Worm (Caenorhabditis elegans) whole organism, L2 larva: ENCODE results near the gene che-2.

Source experiments
- ama-1 ChIP-seq: fragments of 150-350 bp; optimal IDR thresholded peaks from 2 replicates; lab custom pipeline; 2018; ENCODE audit warnings: inconsistent platforms
- nhr-237 ChIP-seq: fragments of 150-350 bp; optimal IDR thresholded peaks from 2 replicates; lab custom pipeline; 2014; ENCODE audit warnings: missing biosample characterization, missing genetic modification characterization
- skn-1 ChIP-seq: sonication (generic microtip); optimal IDR thresholded peaks from 2 replicates; lab custom pipeline; 2017; ENCODE audit warnings: missing biosample characterization, missing genetic modification characterization
- sma-3 ChIP-seq: sonication (generic microtip); optimal IDR thresholded peaks from 2 replicates; lab custom pipeline; 2016; ENCODE audit warnings: missing genetic modification reagents, missing genetic modification characterization, missing compliant biosample characterization
- snpc-4 ChIP-seq: fragments of 150-350 bp; optimal IDR thresholded peaks from 2 replicates; lab custom pipeline; 2014; ENCODE audit warnings: missing biosample characterization, missing genetic modification characterization
- unc-39 ChIP-seq: fragments of 150-350 bp; optimal IDR thresholded peaks from 2 replicates; lab custom pipeline; 2014; ENCODE audit warnings: missing biosample characterization, missing genetic modification characterization
- unc-62 ChIP-seq: fragments of 150-350 bp; optimal IDR thresholded peaks from 2 replicates; lab custom pipeline; 2014; ENCODE audit warnings: missing biosample characterization, missing genetic modification reagents, missing genetic modification characterization

DNA sequence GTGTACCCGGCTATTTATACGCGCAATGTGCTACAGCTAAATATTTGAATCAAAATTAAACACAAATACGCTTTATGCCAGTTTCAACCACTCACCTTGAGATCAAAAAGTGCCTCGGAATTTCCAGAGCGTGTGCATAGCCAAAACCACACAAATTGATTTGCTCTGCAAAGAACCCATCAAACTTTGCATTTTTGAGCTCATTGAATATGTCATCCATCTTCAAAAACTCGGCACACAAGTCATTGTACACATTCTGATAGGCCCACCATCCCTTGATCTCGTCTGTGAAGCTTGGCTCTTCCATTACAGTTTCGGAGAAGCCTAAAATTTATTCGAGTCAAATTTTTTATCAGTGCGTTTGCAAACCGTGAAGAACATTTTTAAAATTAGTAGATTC, 48.1 kb downstream of the che-2 start:
- TF ChIP-seq unc-62 (GFP tag; lab: Kevin White, UChicago) = no peak
- TF ChIP-seq sma-3 (GFP tag; lab: Kevin White, UChicago) = no peak
- TF ChIP-seq unc-39 = no peak
- no peak for TF ChIP-seq ama-1 (lab: Kevin White, UChicago)
- TF ChIP-seq skn-1 = no peak
- no peak for TF ChIP-seq nhr-237 (tag; lab: Kevin White, UChicago)
- no peak for TF ChIP-seq snpc-4 (tag; lab: Kevin White, UChicago)
